Worm (Caenorhabditis elegans) whole organism, young adult: ENCODE measurements around the gene F15A8.1.

Experiments used
- B0035.1 ChIP-seq: sonication (generic microtip); optimal IDR thresholded peaks from 2 replicates; lab custom pipeline; 2016; ENCODE audit warnings: missing genetic modification characterization, mild to moderate bottlenecking, missing compliant biosample characterization, missing genotype, missing genetic modification reagents
- D2030.7 ChIP-seq: fragments of 200-800 bp; sonication (Bioruptor generic); IDR thresholded peaks from 2 replicates; pipeline ENCODE4 v1.3.6; 2022; ENCODE audit warnings: missing genetic modification reagents, missing genetic modification characterization, missing compliant biosample characterization
- F10E7.11 ChIP-seq: sonication (generic microtip); optimal IDR thresholded peaks from 2 replicates; lab custom pipeline; 2017; ENCODE audit warnings: mild to moderate bottlenecking, missing genetic modification characterization, moderate library complexity, missing compliant biosample characterization
- F55B11.4 ChIP-seq: sonication (generic microtip); optimal IDR thresholded peaks from 2 replicates; lab custom pipeline; 2016; ENCODE audit warnings: missing compliant biosample characterization, missing genetic modification characterization, borderline replicate concordance; ENCODE audit not compliant: insufficient read depth
- F57A8.1 ChIP-seq: fragments of 200-800 bp; sonication (Bioruptor generic); optimal IDR thresholded peaks from 2 replicates; lab custom pipeline; 2018; ENCODE audit warnings: mild to moderate bottlenecking, missing genetic modification characterization, moderate library complexity, missing compliant biosample characterization
- K12H6.12 ChIP-seq: fragments of 200-800 bp; sonication (Bioruptor generic); optimal IDR thresholded peaks from 2 replicates; lab custom pipeline; 2018; ENCODE audit warnings: mild to moderate bottlenecking, missing genetic modification characterization, missing compliant biosample characterization
- T26A5.8 ChIP-seq: sonication (generic microtip); optimal IDR thresholded peaks from 2 replicates; lab custom pipeline; 2016; ENCODE audit warnings: missing genetic modification characterization, missing compliant biosample characterization
- Y53G8AR.9 ChIP-seq: fragments of 200-800 bp; sonication (Bioruptor generic); conservative IDR thresholded peaks from 2 replicates; pipeline ENCODE4 v1.3.6; 2022; ENCODE audit warnings: missing genetic modification reagents, missing genetic modification characterization, missing compliant biosample characterization
- ZK185.1 ChIP-seq: sonication (generic microtip); optimal IDR thresholded peaks from 2 replicates; lab custom pipeline; 2016; ENCODE audit warnings: mild to moderate bottlenecking, missing genetic modification characterization, missing compliant biosample characterization; ENCODE audit not compliant: poor library complexity, severe bottlenecking
- atf-7 ChIP-seq: sonication (generic microtip); optimal IDR thresholded peaks from 2 replicates; lab custom pipeline; 2017; ENCODE audit warnings: mild to moderate bottlenecking, missing genetic modification characterization, missing compliant biosample characterization
- attf-5 ChIP-seq: fragments of 200-800 bp; sonication (Bioruptor generic); optimal IDR thresholded peaks from 2 replicates; lab custom pipeline; 2018; ENCODE audit warnings: mild to moderate bottlenecking, missing genetic modification characterization, missing compliant biosample characterization
- bed-1 ChIP-seq: fragments of 200-800 bp; sonication (Bioruptor generic); IDR thresholded peaks from 2 replicates; pipeline ENCODE4 v1.3.6; 2022; ENCODE audit warnings: missing genetic modification reagents, missing genetic modification characterization, missing compliant biosample characterization
- ccch-3 ChIP-seq: fragments of 200-800 bp; sonication (Bioruptor generic); optimal IDR thresholded peaks from 2 replicates; lab custom pipeline; 2018; ENCODE audit warnings: mild to moderate bottlenecking, missing genetic modification characterization, missing compliant biosample characterization
- cebp-2 ChIP-seq: fragments of 200-800 bp; sonication (Bioruptor generic); IDR thresholded peaks from 2 replicates; pipeline ENCODE4 v1.3.6; 2022; ENCODE audit warnings: missing genetic modification characterization, missing compliant biosample characterization
- ceh-100 ChIP-seq: fragments of 200-800 bp; sonication (Bioruptor generic); IDR thresholded peaks from 2 replicates; pipeline ENCODE4 v1.3.6; 2022; ENCODE audit warnings: missing genetic modification reagents, missing genetic modification characterization, missing compliant biosample characterization
- ceh-27 ChIP-seq: fragments of 200-800 bp; sonication (Bioruptor generic); optimal IDR thresholded peaks from 2 replicates; lab custom pipeline; 2018; ENCODE audit warnings: mild to moderate bottlenecking, missing genetic modification characterization, moderate library complexity, missing compliant biosample characterization
- ceh-91 ChIP-seq: fragments of 200-800 bp; sonication (Bioruptor generic); IDR thresholded peaks from 2 replicates; pipeline ENCODE4 v1.3.6; 2022; ENCODE audit warnings: missing genetic modification reagents, missing genetic modification characterization, missing compliant biosample characterization
- dox-1 ChIP-seq: fragments of 200-800 bp; sonication (Bioruptor generic); IDR thresholded peaks from 2 replicates; pipeline ENCODE4 v1.3.6; 2022; ENCODE audit warnings: missing genetic modification reagents, missing genetic modification characterization, missing compliant biosample characterization
- dpl-1 ChIP-seq: fragments of 150-350 bp; optimal IDR thresholded peaks from 2 replicates; lab custom pipeline; 2014; ENCODE audit warnings: missing biosample characterization, missing genetic modification reagents, missing genetic modification characterization
- egl-18 ChIP-seq: fragments of 200-800 bp; sonication (Bioruptor generic); IDR thresholded peaks from 2 replicates; pipeline ENCODE4 v1.3.6; 2022; ENCODE audit warnings: missing genetic modification reagents, missing genetic modification characterization, missing compliant biosample characterization
- ets-4 ChIP-seq: fragments of 200-800 bp; sonication (Bioruptor generic); optimal IDR thresholded peaks from 2 replicates; lab custom pipeline; 2018; ENCODE audit warnings: mild to moderate bottlenecking, missing genetic modification characterization, missing compliant biosample characterization
- fkh-3 ChIP-seq: sonication (generic microtip); optimal IDR thresholded peaks from 2 replicates; lab custom pipeline; 2016; ENCODE audit warnings: mild to moderate bottlenecking, missing genetic modification characterization, missing compliant biosample characterization
- hlh-26 ChIP-seq: fragments of 200-800 bp; sonication (Bioruptor generic); conservative IDR thresholded peaks from 2 replicates; pipeline ENCODE4 v1.3.6; 2022; ENCODE audit warnings: missing genetic modification reagents, missing genetic modification characterization, missing compliant biosample characterization
- hsf-1 ChIP-seq: fragments of 200-800 bp; sonication (Bioruptor generic); IDR thresholded peaks from 2 replicates; pipeline ENCODE4 v1.3.6; 2022; ENCODE audit warnings: missing genetic modification reagents, missing genetic modification characterization, missing compliant biosample characterization
- lag-1 ChIP-seq: fragments of 200-800 bp; sonication (Bioruptor generic); IDR thresholded peaks from 2 replicates; pipeline ENCODE4 v1.3.6; 2022; ENCODE audit warnings: missing genetic modification reagents, missing genetic modification characterization, missing compliant biosample characterization
- let-607 ChIP-seq, 2 experiments: fragments of 200-800 bp in 1 of 2; sonication (Bioruptor generic) in 1 of 2; sonication (generic microtip) in 1 of 2; optimal IDR thresholded peaks; 2 replicates each; lab custom pipeline; 2016 to 2018; ENCODE audit warnings: mild to moderate bottlenecking in 2 of 2, missing compliant biosample characterization in 2 of 2, missing genetic modification characterization in 2 of 2, moderate library complexity in 2 of 2, missing genotype in 1 of 2
- lin-26 ChIP-seq: fragments of 200-800 bp; sonication (Bioruptor generic); IDR thresholded peaks from 2 replicates; pipeline ENCODE4 v1.3.6; 2022; ENCODE audit warnings: missing genetic modification reagents, missing genetic modification characterization, missing compliant biosample characterization
- lin-54 ChIP-seq: fragments of 200-800 bp; sonication (Bioruptor generic); optimal IDR thresholded peaks from 2 replicates; lab custom pipeline; 2018; ENCODE audit warnings: mild to moderate bottlenecking, missing genetic modification characterization, missing compliant biosample characterization
- madf-10 ChIP-seq: sonication (generic microtip); optimal IDR thresholded peaks from 2 replicates; lab custom pipeline; 2016; ENCODE audit warnings: mild to moderate bottlenecking, missing genetic modification characterization, missing compliant biosample characterization
- madf-8 ChIP-seq: fragments of 200-800 bp; sonication (Bioruptor generic); conservative IDR thresholded peaks from 2 replicates; pipeline ENCODE4 v1.3.6; 2022; ENCODE audit warnings: missing genetic modification reagents, missing genetic modification characterization, missing compliant biosample characterization
- mcd-1 ChIP-seq: fragments of 200-800 bp; sonication (Bioruptor generic); IDR thresholded peaks from 2 replicates; pipeline ENCODE4 v1.3.6; 2022; ENCODE audit warnings: missing genetic modification reagents, missing genetic modification characterization, missing compliant biosample characterization
- mes-4 ChIP-seq: sonication (generic microtip); optimal IDR thresholded peaks from 2 replicates; lab custom pipeline; 2016; ENCODE audit warnings: missing genotype, missing genetic modification characterization, missing compliant biosample characterization
- nfya-1 ChIP-seq: sonication (generic microtip); optimal IDR thresholded peaks from 2 replicates; lab custom pipeline; 2017; ENCODE audit warnings: antibody characterized with exemption, missing compliant biosample characterization, missing genetic modification characterization, borderline replicate concordance; ENCODE audit not compliant: insufficient read depth
- nhr-120 ChIP-seq: fragments of 200-800 bp; sonication (Bioruptor generic); IDR thresholded peaks from 2 replicates; pipeline ENCODE4 v1.3.6; 2022; ENCODE audit warnings: missing genetic modification characterization, missing compliant biosample characterization
- nhr-90 ChIP-seq: sonication (generic microtip); optimal IDR thresholded peaks from 2 replicates; lab custom pipeline; 2016; ENCODE audit warnings: missing genotype, mild to moderate bottlenecking, missing genetic modification characterization, missing compliant biosample characterization
- snpc-3.4 ChIP-seq: sonication (generic microtip); optimal IDR thresholded peaks from 2 replicates; lab custom pipeline; 2017; ENCODE audit warnings: missing genetic modification characterization, mild to moderate bottlenecking, missing compliant biosample characterization, antibody characterized with exemption, moderate library complexity, missing genotype, missing genetic modification reagents
- unc-130 ChIP-seq: sonication (generic microtip); optimal IDR thresholded peaks from 2 replicates; lab custom pipeline; 2016; ENCODE audit warnings: missing genetic modification reagents, missing genetic modification characterization, missing compliant biosample characterization
- zim-3 ChIP-seq: sonication (generic microtip); optimal IDR thresholded peaks from 2 replicates; lab custom pipeline; 2017; ENCODE audit warnings: mild to moderate bottlenecking, missing genetic modification characterization, moderate library complexity, missing compliant biosample characterization
- ztf-18 ChIP-seq: sonication (generic microtip); optimal IDR thresholded peaks from 2 replicates; lab custom pipeline; 2016; ENCODE audit warnings: missing genotype, mild to moderate bottlenecking, missing genetic modification characterization, missing compliant biosample characterization
- ztf-25 ChIP-seq: fragments of 200-800 bp; sonication (Bioruptor generic); IDR thresholded peaks from 2 replicates; pipeline ENCODE4 v1.3.6; 2022; ENCODE audit warnings: missing genetic modification reagents, missing genetic modification characterization, missing compliant biosample characterization
- ztf-26 ChIP-seq: sonication (generic microtip); optimal IDR thresholded peaks from 2 replicates; lab custom pipeline; 2017; ENCODE audit warnings: missing genetic modification characterization, missing compliant biosample characterization
- ztf-3 ChIP-seq: fragments of 200-800 bp; sonication (Bioruptor generic); optimal IDR thresholded peaks from 2 replicates; lab custom pipeline; 2018; ENCODE audit warnings: mild to moderate bottlenecking, missing genetic modification characterization, missing compliant biosample characterization

The F15A8.1 gene

DNA sequence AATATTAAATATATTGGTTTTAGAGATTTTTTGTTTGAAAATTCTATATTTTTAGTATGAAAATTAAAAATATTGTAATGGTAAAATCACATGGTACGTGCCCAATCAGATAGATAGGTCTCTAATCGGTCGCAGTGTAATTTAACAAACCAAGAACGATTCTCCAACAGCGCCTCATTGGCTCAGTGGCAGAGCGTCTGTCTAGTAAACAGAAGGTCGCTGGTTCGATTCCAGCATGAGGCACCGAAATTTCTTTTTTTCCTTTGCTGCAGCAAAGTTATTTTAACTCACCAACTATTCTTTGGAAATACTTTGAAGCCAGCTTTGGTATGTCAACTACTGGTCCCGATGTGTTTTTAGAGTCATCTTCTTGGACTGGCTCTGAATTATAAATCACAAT, 4.1 kb downstream of the F15A8.1 start (continued):
- TF ChIP-seq B0035.1 (tag; lab: Kevin White, UChicago) = no peak
- TF ChIP-seq T26A5.8 = no peak
- TF ChIP-seq zim-3 = no peak
- no peak for TF ChIP-seq hlh-26
- TF ChIP-seq atf-7 (tag; lab: Kevin White, UChicago) = peak; percentile 13
- TF ChIP-seq ceh-27 (GFP tag; lab: Kevin White, UChicago) = peak; percentile 35
- no peak for TF ChIP-seq nhr-120 (GFP tag; lab: Robert Waterston, UW)
- TF ChIP-seq F57A8.1 (GFP tag; lab: Kevin White, UChicago) = no peak
- TF ChIP-seq lag-1 (GFP tag; lab: Robert Waterston, UW) = no peak
- TF ChIP-seq Y53G8AR.9 (GFP tag; lab: Robert Waterston, UW) = no peak
- TF ChIP-seq lin-26 (GFP tag; lab: Robert Waterston, UW) = peak; percentile 95
- TF ChIP-seq ztf-3 (GFP tag; lab: Kevin White, UChicago) = no peak
- no peak for TF ChIP-seq ccch-3 (GFP tag; lab: Kevin White, UChicago)
- peak; percentile 63 for TF ChIP-seq dox-1 (GFP tag; lab: Robert Waterston, UW)
- no peak for TF ChIP-seq dpl-1 (GFP tag; lab: Kevin White, UChicago)
- peak; percentile 34 for TF ChIP-seq ztf-26 (tag; lab: Kevin White, UChicago)
- TF ChIP-seq egl-18 (GFP tag; lab: Robert Waterston, UW) = no peak
- TF ChIP-seq lin-54 = peak; percentile 43
- TF ChIP-seq mcd-1 = no peak
- TF ChIP-seq cebp-2 (GFP tag; lab: Robert Waterston, UW) = no peak
- TF ChIP-seq madf-8 (GFP tag; lab: Robert Waterston, UW) = no peak
- no peak for TF ChIP-seq bed-1
- TF ChIP-seq ets-4 = no peak
- TF ChIP-seq ceh-100 (GFP tag; lab: Robert Waterston, UW) = no peak
- TF ChIP-seq D2030.7 (GFP tag; lab: Robert Waterston, UW) = peak; percentile 77
- peak; percentile 1 for TF ChIP-seq unc-130 (GFP tag; lab: Kevin White, UChicago)
- TF ChIP-seq ceh-91 (GFP tag; lab: Robert Waterston, UW) = no peak
- TF ChIP-seq fkh-3 (tag; lab: Kevin White, UChicago) = no peak
- TF ChIP-seq ztf-18 (tag; lab: Kevin White, UChicago) = peak; percentile 49
- 0 out of 2 replicates have a peak, but pooled peaks have one; percentile 61 for TF ChIP-seq ztf-25
- TF ChIP-seq nhr-90 (tag; lab: Kevin White, UChicago) = peak; percentile 79
- peak; percentile 47 for TF ChIP-seq snpc-3.4 (tag; lab: Kevin White, UChicago)
- no peak for TF ChIP-seq F10E7.11 (tag; lab: Kevin White, UChicago)
- no peak for TF ChIP-seq hsf-1
- no peak for TF ChIP-seq let-607 (tag; optimal IDR thresholded peaks at IDR 0.05; lab: Kevin White, UChicago)
- TF ChIP-seq attf-5 (GFP tag; lab: Kevin White, UChicago) = peak; percentile 36
- TF ChIP-seq mes-4 = peak; percentile 40
- no peak for TF ChIP-seq nfya-1
- TF ChIP-seq ZK185.1 (tag; lab: Kevin White, UChicago) = peak; percentile 21
- TF ChIP-seq K12H6.12 (tag; lab: Kevin White, UChicago) = no peak
- peak; percentile 60 for TF ChIP-seq madf-10
- no peak for TF ChIP-seq F55B11.4 (tag; lab: Kevin White, UChicago)
